Worm (Caenorhabditis elegans) whole organism, L1 larva: ENCODE data around the gene srxa-4.
A peak's percentile ranks its signal among the peaks of the same experiment; 100 is the strongest.

Experiments
- C04F5.9 ChIP-seq: sonication (generic microtip); optimal IDR thresholded peaks from 2 replicates; lab custom pipeline; 2016; ENCODE audit warnings: missing genetic modification characterization, missing compliant biosample characterization
- C16A3.4 ChIP-seq: fragments of 150-350 bp; optimal IDR thresholded peaks from 2 replicates; lab custom pipeline; 2014; ENCODE audit warnings: missing biosample characterization, missing genetic modification characterization
- F16B12.6 ChIP-seq: fragments of 150-350 bp; optimal IDR thresholded peaks from 2 replicates; lab custom pipeline; 2014; ENCODE audit warnings: missing biosample characterization, missing genetic modification characterization
- Y116A8C.19 ChIP-seq: sonication (generic microtip); optimal IDR thresholded peaks from 2 replicates; lab custom pipeline; 2016; ENCODE audit warnings: missing compliant biosample characterization, missing genetic modification characterization, borderline replicate concordance
- aha-1 ChIP-seq: fragments of 150-350 bp; optimal IDR thresholded peaks from 2 replicates; lab custom pipeline; 2014; ENCODE audit warnings: missing biosample characterization, missing genetic modification characterization
- ama-1 ChIP-seq: fragments of 150-350 bp; optimal IDR thresholded peaks from 2 replicates; lab custom pipeline; 2014
- ceh-63 ChIP-seq: fragments of 200-800 bp; sonication (Bioruptor generic); optimal IDR thresholded peaks from 2 replicates; lab custom pipeline; 2018; ENCODE audit warnings: mild to moderate bottlenecking, missing genetic modification characterization, missing compliant biosample characterization
- ceh-8 ChIP-seq: fragments of 200-800 bp; sonication (Bioruptor generic); optimal IDR thresholded peaks from 2 replicates; lab custom pipeline; 2018; ENCODE audit warnings: mild to moderate bottlenecking, missing genetic modification characterization, moderate library complexity, missing compliant biosample characterization
- ceh-82 ChIP-seq, 3 experiments: fragments of 150-350 bp in 1 of 3; sonication (generic microtip) in 2 of 3; optimal IDR thresholded peaks; 2 replicates each; lab custom pipeline; 2014 to 2017; ENCODE audit warnings: missing biosample characterization in 3 of 3, missing genetic modification characterization in 3 of 3
- ceh-88 ChIP-seq: fragments of 200-800 bp; sonication (Bioruptor generic); IDR thresholded peaks from 2 replicates; pipeline ENCODE4 v1.3.6; 2022; ENCODE audit warnings: missing genetic modification characterization, missing compliant biosample characterization
- ces-1 ChIP-seq: fragments of 150-350 bp; optimal IDR thresholded peaks from 2 replicates; lab custom pipeline; 2014; ENCODE audit warnings: missing biosample characterization, missing genetic modification reagents, missing genetic modification characterization
- efl-1 ChIP-seq, 4 experiments: fragments of 150-350 bp; optimal IDR thresholded peaks in 3 of 4; peaks in 1 of 4; 1 replicate in 1 of 4; 2 replicates in 3 of 4; lab custom pipeline; 2014; ENCODE audit warnings: missing biosample characterization in 2 of 4, missing genetic modification characterization in 2 of 4, missing genetic modification reagents in 2 of 4
- egl-27 ChIP-seq, 2 experiments: fragments of 150-350 bp in 1 of 2; sonication (generic microtip); optimal IDR thresholded peaks; 3 replicates each; lab custom pipeline; 2017 to 2018; ENCODE audit warnings: missing biosample characterization in 2 of 2, missing genetic modification characterization in 2 of 2, missing genetic modification reagents in 2 of 2
- elt-2 ChIP-seq: sonication (generic microtip); optimal IDR thresholded peaks from 2 replicates; lab custom pipeline; 2016; ENCODE audit warnings: missing genetic modification characterization, mild to moderate bottlenecking, inconsistent platforms, missing compliant biosample characterization, missing genetic modification reagents
- elt-3 ChIP-seq, 6 experiments: fragments of 150-350 bp in 1 of 6; sonication (generic microtip); optimal IDR thresholded peaks; 2 replicates each; lab custom pipeline; 2017 to 2018; ENCODE audit warnings: missing biosample characterization in 6 of 6, missing genetic modification characterization in 6 of 6, inconsistent platforms in 1 of 6
- fkh-10 ChIP-seq: sonication (generic microtip); optimal IDR thresholded peaks from 2 replicates; lab custom pipeline; 2017; ENCODE audit warnings: missing biosample characterization, missing genetic modification reagents, missing genetic modification characterization
- grh-1 ChIP-seq: fragments of 200-800 bp; sonication (Bioruptor generic); IDR thresholded peaks from 2 replicates; pipeline ENCODE4 v1.3.6; 2022; ENCODE audit warnings: missing genetic modification reagents, missing genetic modification characterization, missing compliant biosample characterization
- hlh-17 ChIP-seq: fragments of 200-800 bp; sonication (Bioruptor generic); optimal IDR thresholded peaks from 2 replicates; lab custom pipeline; 2018; ENCODE audit warnings: missing genetic modification characterization, mild to moderate bottlenecking, missing compliant biosample characterization, moderate library complexity, borderline replicate concordance
- hlh-4 ChIP-seq: sonication (generic microtip); optimal IDR thresholded peaks from 2 replicates; lab custom pipeline; 2016; ENCODE audit warnings: mild to moderate bottlenecking, missing genetic modification characterization, missing compliant biosample characterization
- irx-1 ChIP-seq: sonication (generic microtip); optimal IDR thresholded peaks from 2 replicates; lab custom pipeline; 2016; ENCODE audit warnings: missing genetic modification characterization, missing compliant biosample characterization
- isw-1 ChIP-seq: fragments of 200-800 bp; sonication (Bioruptor generic); IDR thresholded peaks from 2 replicates; pipeline ENCODE4 v1.3.6; 2022; ENCODE audit warnings: missing genetic modification characterization, missing compliant biosample characterization
- jun-1 ChIP-seq: fragments of 150-350 bp; optimal IDR thresholded peaks from 2 replicates; lab custom pipeline; 2014; ENCODE audit warnings: missing biosample characterization, missing genetic modification reagents, missing genetic modification characterization
- lin-14 ChIP-seq: fragments of 200-800 bp; sonication (Bioruptor generic); optimal IDR thresholded peaks from 2 replicates; lab custom pipeline; 2018; ENCODE audit warnings: mild to moderate bottlenecking, missing genetic modification characterization, moderate library complexity, missing compliant biosample characterization
- lin-35 ChIP-seq, 2 experiments: fragments of 150-350 bp; optimal IDR thresholded peaks; 2 replicates each; lab custom pipeline; 2014; ENCODE audit warnings: missing biosample characterization in 2 of 2, missing genetic modification characterization in 2 of 2, missing genetic modification reagents in 2 of 2
- mab-9 ChIP-seq: fragments of 200-800 bp; sonication (Bioruptor generic); IDR thresholded peaks from 2 replicates; pipeline ENCODE4 v1.3.6; 2022; ENCODE audit warnings: missing genetic modification reagents, missing genetic modification characterization, missing compliant biosample characterization
- mdl-1 ChIP-seq, 2 experiments: fragments of 150-350 bp; optimal IDR thresholded peaks; 2 replicates each; lab custom pipeline; 2014 to 2017; ENCODE audit warnings: missing biosample characterization in 2 of 2, missing genetic modification characterization in 2 of 2, inconsistent platforms in 1 of 2
- mef-2 ChIP-seq: fragments of 150-350 bp; optimal IDR thresholded peaks from 2 replicates; lab custom pipeline; 2014; ENCODE audit warnings: missing biosample characterization, missing genetic modification characterization
- nhr-11 ChIP-seq: fragments of 150-350 bp; optimal IDR thresholded peaks from 2 replicates; lab custom pipeline; 2014; ENCODE audit warnings: missing biosample characterization, missing genetic modification characterization
- nhr-19 ChIP-seq: fragments of 200-800 bp; sonication (Bioruptor generic); conservative IDR thresholded peaks from 2 replicates; pipeline ENCODE4 v1.3.6; 2022; ENCODE audit warnings: missing genetic modification characterization, missing compliant biosample characterization
- nhr-20 ChIP-seq: sonication (generic microtip); optimal IDR thresholded peaks from 2 replicates; lab custom pipeline; 2016; ENCODE audit warnings: mild to moderate bottlenecking, missing genetic modification characterization, missing compliant biosample characterization
- nhr-237 ChIP-seq: fragments of 150-350 bp; optimal IDR thresholded peaks from 2 replicates; lab custom pipeline; 2014; ENCODE audit warnings: missing biosample characterization, missing genetic modification characterization
- nhr-28 ChIP-seq: fragments of 150-350 bp; optimal IDR thresholded peaks from 2 replicates; lab custom pipeline; 2014; ENCODE audit warnings: missing biosample characterization, missing genetic modification characterization
- nhr-71 ChIP-seq: sonication (generic microtip); optimal IDR thresholded peaks from 2 replicates; lab custom pipeline; 2016; ENCODE audit warnings: mild to moderate bottlenecking, missing genetic modification characterization, moderate library complexity, missing compliant biosample characterization
- nhr-84 ChIP-seq: sonication (generic microtip); optimal IDR thresholded peaks from 2 replicates; lab custom pipeline; 2017; ENCODE audit warnings: missing biosample characterization, missing genetic modification characterization
- nhr-85 ChIP-seq: sonication (generic microtip); peaks from one replicate; lab custom pipeline; 2016; ENCODE audit warnings: missing genetic modification characterization, inconsistent platforms, missing compliant biosample characterization
- nhr-90 ChIP-seq: sonication (generic microtip); optimal IDR thresholded peaks from 2 replicates; lab custom pipeline; 2016; ENCODE audit warnings: mild to moderate bottlenecking, missing genetic modification characterization, missing compliant biosample characterization; ENCODE audit not compliant: poor library complexity
- pqm-1 ChIP-seq: sonication (generic microtip); optimal IDR thresholded peaks from 3 replicates; lab custom pipeline; 2017; ENCODE audit warnings: missing biosample characterization, missing genetic modification characterization
- rnt-1 ChIP-seq: sonication (generic microtip); optimal IDR thresholded peaks from 2 replicates; lab custom pipeline; 2016; ENCODE audit warnings: mild to moderate bottlenecking, missing genetic modification characterization, moderate library complexity, missing compliant biosample characterization
- skn-1 ChIP-seq: fragments of 150-350 bp; optimal IDR thresholded peaks from 2 replicates; lab custom pipeline; 2014; ENCODE audit warnings: missing biosample characterization, missing genetic modification characterization
- sup-37 ChIP-seq: fragments of 200-800 bp; sonication (Bioruptor generic); optimal IDR thresholded peaks from 2 replicates; lab custom pipeline; 2018; ENCODE audit warnings: mild to moderate bottlenecking, missing genetic modification characterization, missing compliant biosample characterization
- swsn-7 ChIP-seq: sonication (generic microtip); optimal IDR thresholded peaks from 2 replicates; lab custom pipeline; 2016; ENCODE audit warnings: missing genetic modification characterization, missing compliant biosample characterization
- tlp-1 ChIP-seq: fragments of 150-350 bp; optimal IDR thresholded peaks from 2 replicates; lab custom pipeline; 2014; ENCODE audit warnings: missing biosample characterization, missing genetic modification characterization
- unc-130 ChIP-seq: fragments of 150-350 bp; optimal IDR thresholded peaks from 2 replicates; lab custom pipeline; 2017; ENCODE audit warnings: missing biosample characterization, missing genetic modification characterization, inconsistent platforms
- unc-62 ChIP-seq: fragments of 150-350 bp; optimal IDR thresholded peaks from 2 replicates; lab custom pipeline; 2014; ENCODE audit warnings: missing biosample characterization, missing genetic modification reagents, missing genetic modification characterization
- unc-86 ChIP-seq: sonication (generic microtip); optimal IDR thresholded peaks from 2 replicates; lab custom pipeline; 2016; ENCODE audit warnings: missing genetic modification characterization, missing compliant biosample characterization
- vab-15 ChIP-seq: sonication (generic microtip); optimal IDR thresholded peaks from 2 replicates; lab custom pipeline; 2017; ENCODE audit warnings: missing genotype, mild to moderate bottlenecking, missing genetic modification characterization, missing compliant biosample characterization
- zag-1 ChIP-seq: fragments of 150-350 bp; optimal IDR thresholded peaks from 2 replicates; lab custom pipeline; 2014; ENCODE audit warnings: missing biosample characterization, missing genetic modification characterization
- zip-4 ChIP-seq: fragments of 200-800 bp; sonication (Bioruptor generic); optimal IDR thresholded peaks from 2 replicates; lab custom pipeline; 2018; ENCODE audit warnings: mild to moderate bottlenecking, missing genetic modification characterization, moderate library complexity, missing compliant biosample characterization
- ztf-11 ChIP-seq, 2 experiments: sonication (generic microtip); optimal IDR thresholded peaks; 2 replicates each; lab custom pipeline; 2016 to 2017; ENCODE audit warnings: missing genetic modification characterization in 2 of 2, missing biosample characterization in 1 of 2, missing compliant biosample characterization in 1 of 2

srxa-4 gene

ce11 chrV:7436509-7436908 lies 16.2 kb downstream of the srxa-4 start:
- TF ChIP-seq C16A3.4 (tag; lab: Kevin White, UChicago) (no peak), zag-1 (tag; lab: Kevin White, UChicago) (no peak), ceh-82 (tag; optimal IDR thresholded peaks at IDR 0.05; lab: Kevin White, UChicago) (no peak), unc-130 (tag; lab: Kevin White, UChicago) (no peak), nhr-90 (tag; lab: Kevin White, UChicago) (no peak), unc-86 (tag; lab: Kevin White, UChicago) (no peak), nhr-20 (tag; lab: Kevin White, UChicago) (no peak), ces-1 (GFP tag; lab: Kevin White, UChicago) (no peak), nhr-84 (tag; lab: Kevin White, UChicago) (no peak), hlh-17 (GFP tag; lab: Kevin White, UChicago) (no peak), lin-14 (no peak), ceh-63 (GFP tag; lab: Kevin White, UChicago) (no peak), nhr-71 (tag; lab: Kevin White, UChicago) (no peak), aha-1 (tag; lab: Kevin White, UChicago) (no peak), mef-2 (no peak), nhr-11 (tag; lab: Kevin White, UChicago) (no peak), tlp-1 (tag; lab: Kevin White, UChicago) (no peak), unc-62 (GFP tag; lab: Kevin White, UChicago) (no peak), nhr-85 (tag; lab: Kevin White, UChicago) (no peak), skn-1 (tag; lab: Kevin White, UChicago) (no peak)

ce11 chrV:7436911-7437310 lies 16.6 kb downstream of the srxa-4 start:
- TF ChIP-seq nhr-19 (peak; percentile 79), nhr-28 (tag; lab: Kevin White, UChicago) (no peak), F16B12.6 (tag; lab: Kevin White, UChicago) (no peak), nhr-20 (tag; lab: Kevin White, UChicago) (peak; percentile 80), hlh-17 (GFP tag; lab: Kevin White, UChicago) (no peak), nhr-237 (tag; lab: Kevin White, UChicago) (no peak), mdl-1 (tag; optimal IDR thresholded peaks at IDR 0.05; lab: Kevin White, UChicago) (peak in 1 of 2 experiments; percentile 79), ztf-11 (tag; optimal IDR thresholded peaks at IDR 0.05; lab: Kevin White, UChicago) (no peak), vab-15 (peak; percentile 21), elt-3 (tag; optimal IDR thresholded peaks at IDR 0.05; lab: Kevin White, UChicago) (peak in 4 of 6 experiments; percentile 0 to 97 (median 50)), ama-1 (lab: Kevin White, UChicago) (peak; percentile 87), irx-1 (tag; lab: Kevin White, UChicago) (no peak), C16A3.4 (tag; lab: Kevin White, UChicago) (peak; percentile 32), grh-1 (peak; percentile 64), pqm-1 (no peak), skn-1 (tag; lab: Kevin White, UChicago) (peak; percentile 54), unc-86 (tag; lab: Kevin White, UChicago) (no peak), Y116A8C.19 (tag; lab: Kevin White, UChicago) (no peak), swsn-7 (tag; lab: Kevin White, UChicago) (peak; percentile 4), ceh-8 (GFP tag; lab: Kevin White, UChicago) (no peak), jun-1 (no peak), fkh-10 (no peak), egl-27 (tag; optimal IDR thresholded peaks at IDR 0.05; lab: Kevin White, UChicago) (no peak), sup-37 (GFP tag; lab: Kevin White, UChicago) (no peak), ceh-88 (GFP tag; lab: Robert Waterston, UW) (no peak; the same call in 1 of the 2 replicates), hlh-4 (tag; lab: Kevin White, UChicago) (no peak), tlp-1 (tag; lab: Kevin White, UChicago) (no peak), lin-35 (GFP tag; optimal IDR thresholded peaks at IDR 0.05; lab: Kevin White, UChicago) (peak in 1 of 2 experiments; percentile 84), rnt-1 (tag; lab: Kevin White, UChicago) (no peak), aha-1 (tag; lab: Kevin White, UChicago) (no peak), C04F5.9 (tag; lab: Kevin White, UChicago) (no peak), isw-1 (GFP tag; lab: Robert Waterston, UW) (no peak), efl-1 (optimal IDR thresholded peaks at IDR 0.05; lab: Kevin White, UChicago) (peak in 1 of 2 experiments; percentile 14), efl-1 (GFP tag; optimal IDR thresholded peaks at IDR 0.05 in 1 of 2; lab: Kevin White, UChicago) (peak in 1 of 2 experiments; percentile 1), unc-62 (GFP tag; lab: Kevin White, UChicago) (no peak), nhr-85 (tag; lab: Kevin White, UChicago) (peak; percentile 93), elt-2 (no peak), zip-4 (GFP tag; lab: Kevin White, UChicago) (no peak), mab-9 (GFP tag; lab: Robert Waterston, UW) (no peak)
